Worm (Caenorhabditis elegans) whole organism, L3 larva: ENCODE results near the gene hmp-1.

ENCODE experiments used
- ceh-82 ChIP-seq: fragments of 150-350 bp; optimal IDR thresholded peaks from 2 replicates; lab custom pipeline; 2014; ENCODE audit warnings: missing biosample characterization, missing genetic modification characterization
- sea-2 ChIP-seq: fragments of 150-350 bp; sonication (generic microtip); optimal IDR thresholded peaks from 4 replicates; lab custom pipeline; 2014; ENCODE audit warnings: missing biosample characterization, missing genetic modification reagents, missing genetic modification characterization
- unc-62 ChIP-seq: fragments of 150-350 bp; sonication (generic microtip); optimal IDR thresholded peaks from 4 replicates; lab custom pipeline; 2014; ENCODE audit warnings: missing biosample characterization, missing genetic modification reagents, missing genetic modification characterization

ce11 chrV:11888656-11889055 is 43.0 kb downstream of the hmp-1 start:
- TF ChIP-seq unc-62 (GFP tag; lab: Kevin White, UChicago): no peak
- TF ChIP-seq ceh-82 (tag; lab: Kevin White, UChicago): no peak
- no peak for TF ChIP-seq sea-2 (GFP tag; lab: Kevin White, UChicago)
